Worm (Caenorhabditis elegans): ENCODE results near the gene srxa-9.

Gene srxa-9

ce11 chrX:15741852-15742251 is 5.0 kb upstream of the srxa-9 start (continued):
- TF ChIP-seq nhr-179 (tag; optimal IDR thresholded peaks at IDR 0.05) (peak; percentile 22), attf-6 (GFP tag; IDR thresholded peaks at IDR 0.05) (peak; percentile 62; the same call in 1 of the 2 replicates), chd-7 (tag; optimal IDR thresholded peaks at IDR 0.05) (peak; percentile 65), madf-6 (GFP tag; IDR thresholded peaks at IDR 0.05) (peak; percentile 59), let-607 (tag; optimal IDR thresholded peaks at IDR 0.05) (peak; percentile 29 to 42), mel-28 (tag; optimal IDR thresholded peaks at IDR 0.05; ENCODE audit: borderline replicate concordance) (no peak), ZK185.1 (tag; optimal IDR thresholded peaks at IDR 0.05; ENCODE audit: poor library complexity, severe bottlenecking) (peak; percentile 86), Y56A3A.18 (GFP tag; IDR thresholded peaks at IDR 0.05) (peak; percentile 67; the same call in 1 of the 2 replicates), fkh-3 (tag; optimal IDR thresholded peaks at IDR 0.05) (peak; percentile 48), let-526 (GFP tag; IDR thresholded peaks at IDR 0.05) (no peak), atf-7 (tag; optimal IDR thresholded peaks at IDR 0.05) (peak; percentile 55), C06A6.2 (GFP tag; conservative IDR thresholded peaks at IDR 0.05) (0 out of 2 replicates have a peak, but pooled peaks have one; percentile 31), Y67H2A.10 (GFP tag; conservative IDR thresholded peaks at IDR 0.05) (no peak), unc-62 (GFP tag; optimal IDR thresholded peaks at IDR 0.05) (no peak), lin-54 (GFP tag; optimal IDR thresholded peaks at IDR 0.05) (peak; percentile 60), hmg-1.2 (GFP tag; IDR thresholded peaks at IDR 0.05) (peak; percentile 90), egrh-3 (GFP tag; IDR thresholded peaks at IDR 0.05) (peak; percentile 80), F52B5.7 (tag; optimal IDR thresholded peaks at IDR 0.05) (peak; percentile 78), ztf-26 (tag; optimal IDR thresholded peaks at IDR 0.05) (peak; percentile 46), Y53G8AR.9 (GFP tag; conservative IDR thresholded peaks at IDR 0.05) (no peak), lag-1 (GFP tag; IDR thresholded peaks at IDR 0.05) (no peak), dpl-1 (GFP tag; optimal IDR thresholded peaks at IDR 0.05) (no peak), ztf-3 (GFP tag; optimal IDR thresholded peaks at IDR 0.05) (no peak), xnd-1 (tag; optimal IDR thresholded peaks at IDR 0.05) (no peak), hlh-12 (tag; optimal IDR thresholded peaks at IDR 0.05) (no peak), snpc-1.1 (tag; optimal IDR thresholded peaks at IDR 0.05; ENCODE audit: insufficient read depth) (peak; percentile 72), sptf-2 (GFP tag; optimal IDR thresholded peaks at IDR 0.05) (no peak), egl-18 (GFP tag; IDR thresholded peaks at IDR 0.05) (peak; percentile 43; the same call in 1 of the 2 replicates), nfya-2 (GFP tag; IDR thresholded peaks at IDR 0.05) (no peak), ets-4 (GFP tag; optimal IDR thresholded peaks at IDR 0.05) (no peak), dox-1 (GFP tag; IDR thresholded peaks at IDR 0.05) (peak; percentile 93)

- TF ChIP-seq lin-35 (GFP tag; optimal IDR thresholded peaks at IDR 0.05) (no peak), bed-1 (GFP tag; IDR thresholded peaks at IDR 0.05) (no peak), Y53G8AR.9 (GFP tag; conservative IDR thresholded peaks at IDR 0.05) (no peak), hmg-1.2 (GFP tag; IDR thresholded peaks at IDR 0.05) (no peak), mxl-1 (tag; optimal IDR thresholded peaks at IDR 0.05) (no peak), B0035.1 (tag; optimal IDR thresholded peaks at IDR 0.05) (no peak), zim-3 (tag; optimal IDR thresholded peaks at IDR 0.05) (no peak), F22D6.2 (tag; optimal IDR thresholded peaks at IDR 0.05) (no peak), cebp-1 (GFP tag; IDR thresholded peaks at IDR 0.05) (no peak), cebp-1 (tag; optimal IDR thresholded peaks at IDR 0.05) (no peak), dox-1 (GFP tag; IDR thresholded peaks at IDR 0.05) (no peak)
These were observed 4.5 kb upstream of the srxa-9 start, which contains the start of gene nhr-255 for ce11 chrX:15742310-15742709. nhr-255 (plus strand) TSS chrX:15742610.

Data from whole organism, young adult.